Worm (Caenorhabditis elegans) whole organism, midembryonic: ENCODE results near the gene B0410.1.

ENCODE experiments used
- flt-1 ChIP-seq: fragments of 200-800 bp; sonication (Bioruptor generic); IDR thresholded peaks from 2 replicates; pipeline ENCODE4 v1.3.6; 2022; ENCODE audit warnings: missing genetic modification characterization, missing compliant biosample characterization
- klf-2 ChIP-seq: fragments of 200-800 bp; sonication (Bioruptor generic); conservative IDR thresholded peaks from 2 replicates; pipeline ENCODE4 v1.3.6; 2022; ENCODE audit warnings: missing genetic modification reagents, missing genetic modification characterization, missing compliant biosample characterization
- med-1 ChIP-seq: sonication (generic microtip); optimal IDR thresholded peaks from 2 replicates; lab custom pipeline; 2017; ENCODE audit warnings: missing genetic modification characterization, mild to moderate bottlenecking, missing compliant biosample characterization, antibody characterized with exemption, missing genetic modification reagents; ENCODE audit not compliant: insufficient read depth
- tab-1 ChIP-seq: fragments of 200-800 bp; sonication (Bioruptor generic); IDR thresholded peaks from 2 replicates; pipeline ENCODE4 v1.3.6; 2022; ENCODE audit warnings: missing genetic modification characterization, missing compliant biosample characterization
- ztf-23 ChIP-seq: fragments of 200-800 bp; sonication (Bioruptor generic); IDR thresholded peaks from 2 replicates; pipeline ENCODE4 v1.3.6; 2022; ENCODE audit warnings: missing genetic modification reagents, missing genetic modification characterization, missing compliant biosample characterization
- ztf-29 ChIP-seq: fragments of 200-800 bp; sonication (Bioruptor generic); IDR thresholded peaks from 2 replicates; pipeline ENCODE4 v1.3.6; 2022; ENCODE audit warnings: missing genetic modification reagents, missing genetic modification characterization, missing compliant biosample characterization

ce11 chrX:2903715-2904419, 9.5 kb downstream of the B0410.1 start:
- no peak for TF ChIP-seq med-1 (GFP tag; lab: Kevin White, UChicago)
- TF ChIP-seq ztf-29 (GFP tag; lab: Robert Waterston, UW), result no peak
- no peak for TF ChIP-seq tab-1 (GFP tag; lab: Robert Waterston, UW)
- TF ChIP-seq flt-1 (GFP tag; lab: Robert Waterston, UW), result no peak
- TF ChIP-seq klf-2, result no peak
- no peak for TF ChIP-seq ztf-23
